Fruit fly (Drosophila melanogaster): ENCODE measurements around the gene sip2.

DNA sequence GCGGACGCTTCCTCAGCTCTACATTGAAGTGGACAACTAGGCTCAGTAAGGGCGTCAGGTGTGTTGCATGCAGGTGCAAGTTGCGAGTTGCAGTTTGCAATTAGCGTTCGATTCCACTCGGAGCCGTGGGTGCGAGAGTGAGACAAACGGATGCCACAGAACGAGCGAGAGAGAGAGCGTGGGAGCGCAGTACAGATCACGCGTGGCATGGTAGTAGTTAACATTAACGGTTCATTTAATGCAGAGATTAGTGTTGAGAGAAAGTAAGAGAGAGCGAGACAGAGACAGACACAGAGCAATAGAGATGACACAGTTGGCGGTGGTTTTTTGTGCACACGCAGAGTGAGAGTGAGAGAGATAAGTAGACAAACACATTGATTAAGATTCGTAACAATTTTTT is 24.2 kb downstream of the sip2 start:
- TF ChIP-seq CG8478 (optimal IDR thresholded peaks at IDR 0.05) = no peak
- peak in 1 of 2 experiments; percentile 35 for TF ChIP-seq CTCF (optimal IDR thresholded peaks at IDR 0.05)

All from S2 (cell line).